Fruit fly (Drosophila melanogaster) whole organism, embryonic: Measurements from ENCODE around the gene Prim1.

Source experiments
- Asciz ChIP-seq: fragments of 200-800 bp; sonication (Bioruptor generic); optimal IDR thresholded peaks from 2 replicates; lab custom pipeline; 2017; ENCODE audit warnings: missing biosample characterization, mild to moderate bottlenecking, missing genetic modification characterization, missing genetic modification reagents
- C15 ChIP-seq: fragments of 200-800 bp; sonication (Bioruptor generic); IDR thresholded peaks from 3 replicates; pipeline ENCODE4 v1.3.6; 2022; ENCODE audit warnings: missing biosample characterization, missing genetic modification characterization
- CG1024 ChIP-seq: fragments of 200-800 bp; sonication (Bioruptor generic); IDR thresholded peaks from 2 replicates; pipeline ENCODE4 v1.3.6; 2022; ENCODE audit warnings: missing biosample characterization, missing genetic modification characterization
- CG11504 ChIP-seq: fragments of 200-800 bp; sonication (Bioruptor generic); optimal IDR thresholded peaks from 3 replicates; lab custom pipeline; 2019; ENCODE audit warnings: missing biosample characterization, mild to moderate bottlenecking, missing genetic modification characterization, moderate library complexity
- CG12155 ChIP-seq: fragments of 200-800 bp; sonication (Bioruptor generic); optimal IDR thresholded peaks from 3 replicates; lab custom pipeline; 2016; ENCODE audit warnings: missing biosample characterization, missing genetic modification characterization
- CG12236 ChIP-seq: fragments of 200-800 bp; sonication (Bioruptor generic); optimal IDR thresholded peaks from 2 replicates; lab custom pipeline; 2016; ENCODE audit warnings: missing biosample characterization, missing genetic modification characterization
- CG12391 ChIP-seq: fragments of 200-800 bp; sonication (Bioruptor generic); optimal IDR thresholded peaks from 3 replicates; lab custom pipeline; 2018; ENCODE audit warnings: missing biosample characterization, mild to moderate bottlenecking, missing genetic modification characterization, moderate library complexity
- CG13775 ChIP-seq: fragments of 200-800 bp; sonication (Bioruptor generic); optimal IDR thresholded peaks from 3 replicates; lab custom pipeline; 2017; ENCODE audit warnings: missing biosample characterization, mild to moderate bottlenecking, missing genetic modification characterization
- CG18476 ChIP-seq: fragments of 200-800 bp; sonication (Bioruptor generic); optimal IDR thresholded peaks from 2 replicates; lab custom pipeline; 2016; ENCODE audit warnings: missing biosample characterization, mild to moderate bottlenecking, missing genetic modification characterization
- CG2129 ChIP-seq: fragments of 200-800 bp; sonication (Bioruptor generic); IDR thresholded peaks from 2 replicates; pipeline ENCODE4 v1.3.6; 2022; ENCODE audit warnings: missing biosample characterization, missing genetic modification characterization; ENCODE audit not compliant: partially characterized antibody
- CG3163 ChIP-seq: fragments of 200-800 bp; sonication (Bioruptor generic); optimal IDR thresholded peaks from 3 replicates; lab custom pipeline; 2016; ENCODE audit warnings: missing biosample characterization, missing genetic modification characterization
- CG3838 ChIP-seq: fragments of 200-800 bp; sonication (Bioruptor generic); optimal IDR thresholded peaks from 3 replicates; lab custom pipeline; 2016; ENCODE audit warnings: missing biosample characterization, missing genetic modification characterization
- CG6683 ChIP-seq: fragments of 200-800 bp; sonication (Bioruptor generic); optimal IDR thresholded peaks from 2 replicates; lab custom pipeline; 2017; ENCODE audit warnings: missing biosample characterization, mild to moderate bottlenecking, missing genetic modification characterization, missing genetic modification reagents
- CG7786 ChIP-seq: fragments of 200-800 bp; sonication (Bioruptor generic); optimal IDR thresholded peaks from 2 replicates; lab custom pipeline; 2016; ENCODE audit warnings: missing biosample characterization, missing genetic modification characterization
- CG7928 ChIP-seq: fragments of 200-800 bp; sonication (Bioruptor generic); optimal IDR thresholded peaks from 2 replicates; lab custom pipeline; 2017; ENCODE audit warnings: missing biosample characterization, mild to moderate bottlenecking, missing genetic modification characterization
- CTCF ChIP-seq: fragments of 200-800 bp; sonication (Bioruptor generic); optimal IDR thresholded peaks from 2 replicates; lab custom pipeline; 2017; ENCODE audit warnings: missing biosample characterization, mild to moderate bottlenecking, missing genetic modification characterization, moderate library complexity
- Dll ChIP-seq: fragments of 200-800 bp; sonication (Bioruptor generic); IDR thresholded peaks from 4 replicates; pipeline ENCODE4 v1.3.6; 2022; ENCODE audit warnings: missing biosample characterization, missing genetic modification characterization; ENCODE audit not compliant: partially characterized antibody
- Drgx ChIP-seq: fragments of 200-800 bp; sonication (Bioruptor generic); IDR thresholded peaks from 2 replicates; pipeline ENCODE4 v1.3.6; 2022; ENCODE audit warnings: missing biosample characterization, missing genetic modification characterization
- Fer3 ChIP-seq: fragments of 200-800 bp; sonication (Bioruptor generic); optimal IDR thresholded peaks from 2 replicates; lab custom pipeline; 2018; ENCODE audit warnings: missing biosample characterization, mild to moderate bottlenecking, missing genetic modification characterization, moderate library complexity
- HLH3B ChIP-seq: fragments of 200-800 bp; sonication (Bioruptor generic); IDR thresholded peaks from 2 replicates; pipeline ENCODE4 v1.3.6; 2022; ENCODE audit warnings: missing biosample characterization, missing genetic modification characterization
- Hey ChIP-seq: fragments of 200-800 bp; sonication (Bioruptor generic); optimal IDR thresholded peaks from 3 replicates; lab custom pipeline; 2018; ENCODE audit warnings: missing biosample characterization, mild to moderate bottlenecking, missing genetic modification characterization
- HmgZ ChIP-seq: fragments of 200-800 bp; sonication (Bioruptor generic); optimal IDR thresholded peaks from 2 replicates; lab custom pipeline; 2018; ENCODE audit warnings: missing biosample characterization, mild to moderate bottlenecking, missing genetic modification characterization
- Hmx ChIP-seq: fragments of 200-800 bp; sonication (Bioruptor generic); optimal IDR thresholded peaks from 2 replicates; lab custom pipeline; 2016; ENCODE audit warnings: missing biosample characterization, missing genetic modification characterization
- MBD-R2 ChIP-seq: fragments of 200-800 bp; sonication (Bioruptor generic); IDR thresholded peaks from 2 replicates; pipeline ENCODE4 v1.3.6; 2022; ENCODE audit warnings: missing biosample characterization, missing genetic modification characterization
- Max ChIP-seq: fragments of 200-800 bp; sonication (Bioruptor generic); optimal IDR thresholded peaks from 2 replicates; lab custom pipeline; 2016; ENCODE audit warnings: missing biosample characterization, mild to moderate bottlenecking, missing genetic modification characterization
- Oli ChIP-seq: fragments of 200-800 bp; sonication (Bioruptor generic); optimal IDR thresholded peaks from 2 replicates; lab custom pipeline; 2018; ENCODE audit warnings: missing biosample characterization, mild to moderate bottlenecking, missing genetic modification characterization, moderate library complexity
- Pdp1 ChIP-seq, 2 experiments: fragments of 200-800 bp; sonication (Bioruptor generic); optimal IDR thresholded peaks; 3 replicates each; lab custom pipeline; 2016; ENCODE audit warnings: missing biosample characterization in 2 of 2, missing genetic modification characterization in 2 of 2, mild to moderate bottlenecking in 1 of 2, moderate library complexity in 1 of 2
- Six4 ChIP-seq: fragments of 200-800 bp; sonication (Bioruptor generic); optimal IDR thresholded peaks from 2 replicates; lab custom pipeline; 2016; ENCODE audit warnings: missing biosample characterization, missing genetic modification characterization
- Sox102F ChIP-seq: fragments of 200-800 bp; sonication (Bioruptor generic); optimal IDR thresholded peaks from 2 replicates; lab custom pipeline; 2018; ENCODE audit warnings: missing biosample characterization, mild to moderate bottlenecking, missing genetic modification characterization, moderate library complexity
- Stat92E ChIP-seq, 3 experiments: fragments of >200 bp in 2 of 3; fragments of 200-800 bp in 1 of 3; sonication (Bioruptor generic) in 1 of 3; optimal IDR thresholded peaks; 2 replicates each; lab custom pipeline; 2017 to 2019; ENCODE audit warnings: missing biosample characterization in 3 of 3, missing genetic modification characterization in 3 of 3, mild to moderate bottlenecking in 1 of 3, moderate library complexity in 1 of 3
- Trl ChIP-seq, 3 experiments: fragments of >200 bp in 2 of 3; fragments of 200-800 bp in 1 of 3; sonication (Bioruptor generic) in 1 of 3; optimal IDR thresholded peaks; 2 replicates in 1 of 3; 3 replicates in 2 of 3; lab custom pipeline; 2016 to 2017; ENCODE audit warnings: missing biosample characterization in 1 of 3, missing genetic modification characterization in 1 of 3
- ase ChIP-seq: fragments of 200-800 bp; sonication (Bioruptor generic); IDR thresholded peaks from 3 replicates; pipeline ENCODE4 v1.3.6; 2022; ENCODE audit warnings: missing biosample characterization, missing genetic modification characterization
- bsh ChIP-seq, 2 experiments: fragments of 200-800 bp; sonication (Bioruptor generic); optimal IDR thresholded peaks; 2 replicates each; lab custom pipeline; 2017 to 2018; ENCODE audit warnings: mild to moderate bottlenecking in 2 of 2, missing biosample characterization in 2 of 2, missing genetic modification characterization in 2 of 2, moderate library complexity in 1 of 2
- cas ChIP-seq: fragments of 200-800 bp; sonication (Bioruptor generic); IDR thresholded peaks from 2 replicates; pipeline ENCODE4 v1.3.6; 2022; ENCODE audit warnings: missing biosample characterization, missing genetic modification characterization
- cg ChIP-seq: fragments of 200-800 bp; sonication (Bioruptor generic); optimal IDR thresholded peaks from 3 replicates; lab custom pipeline; 2019; ENCODE audit warnings: missing biosample characterization, mild to moderate bottlenecking, missing genetic modification characterization, moderate library complexity
- ci ChIP-seq: fragments of 200-800 bp; sonication (Bioruptor generic); IDR thresholded peaks from 3 replicates; pipeline ENCODE4 v1.3.6; 2022; ENCODE audit warnings: missing biosample characterization, missing genetic modification characterization
- crc ChIP-seq: fragments of 200-800 bp; sonication (Bioruptor generic); optimal IDR thresholded peaks from 2 replicates; lab custom pipeline; 2016; ENCODE audit warnings: missing biosample characterization, missing genetic modification characterization
- dysf ChIP-seq: fragments of 200-800 bp; sonication (Bioruptor generic); IDR thresholded peaks from 3 replicates; pipeline ENCODE4 v1.3.6; 2022; ENCODE audit warnings: missing biosample characterization, missing genetic modification characterization
- esg ChIP-seq: fragments of 200-800 bp; sonication (Bioruptor generic); conservative IDR thresholded peaks from 2 replicates; pipeline ENCODE4 v1.3.6; 2022; ENCODE audit warnings: missing biosample characterization, missing genetic modification characterization
- eve ChIP-seq, 2 experiments: fragments of >200 bp; optimal IDR thresholded peaks; 2 replicates each; lab custom pipeline; 2017; ENCODE audit warnings: missing biosample characterization in 2 of 2, missing genetic modification characterization in 2 of 2
- hth ChIP-seq: fragments of >200 bp; optimal IDR thresholded peaks from 2 replicates; lab custom pipeline; 2017; ENCODE audit warnings: inconsistent platforms
- klu ChIP-seq: fragments of 200-800 bp; sonication (Bioruptor generic); IDR thresholded peaks from 2 replicates; pipeline ENCODE4 v1.3.6; 2022; ENCODE audit warnings: missing biosample characterization, missing genetic modification characterization
- onecut ChIP-seq: fragments of 200-800 bp; sonication (Bioruptor generic); IDR thresholded peaks from 2 replicates; pipeline ENCODE4 v1.3.6; 2022; ENCODE audit warnings: missing biosample characterization, missing genetic modification characterization
- sd ChIP-seq: fragments of 200-800 bp; sonication (Bioruptor generic); optimal IDR thresholded peaks from 3 replicates; lab custom pipeline; 2018; ENCODE audit warnings: missing biosample characterization, mild to moderate bottlenecking, missing genetic modification characterization, moderate library complexity
- sens ChIP-seq: fragments of 200-800 bp; sonication (Bioruptor generic); peaks from one replicate; lab custom pipeline; 2016; ENCODE audit warnings: missing biosample characterization, missing genetic modification characterization
- sima ChIP-seq: fragments of 200-800 bp; sonication (Bioruptor generic); optimal IDR thresholded peaks from 2 replicates; lab custom pipeline; 2016; ENCODE audit warnings: missing biosample characterization, missing genetic modification characterization
- sna ChIP-seq: fragments of 200-800 bp; sonication (Bioruptor generic); IDR thresholded peaks from 2 replicates; pipeline ENCODE4 v1.3.6; 2022; ENCODE audit warnings: missing biosample characterization, missing genetic modification characterization; ENCODE audit not compliant: partially characterized antibody
- tap ChIP-seq: fragments of 200-800 bp; optimal IDR thresholded peaks from 3 replicates; lab custom pipeline; 2019; ENCODE audit warnings: missing biosample characterization, mild to moderate bottlenecking, missing genetic modification characterization, moderate library complexity
- tio ChIP-seq: fragments of 200-800 bp; sonication (Bioruptor generic); optimal IDR thresholded peaks from 2 replicates; lab custom pipeline; 2017; ENCODE audit warnings: missing biosample characterization, missing genetic modification characterization, inconsistent platforms
- ttk ChIP-seq: fragments of 200-800 bp; sonication (Bioruptor generic); IDR thresholded peaks from 2 replicates; pipeline ENCODE4 v2.1.2; 2022; ENCODE audit warnings: missing biosample characterization, missing genetic modification characterization
- tup ChIP-seq: fragments of 200-800 bp; sonication (Bioruptor generic); optimal IDR thresholded peaks from 2 replicates; lab custom pipeline; 2016; ENCODE audit warnings: missing biosample characterization, mild to moderate bottlenecking, missing genetic modification characterization, moderate library complexity

Gene Prim1

DNA sequence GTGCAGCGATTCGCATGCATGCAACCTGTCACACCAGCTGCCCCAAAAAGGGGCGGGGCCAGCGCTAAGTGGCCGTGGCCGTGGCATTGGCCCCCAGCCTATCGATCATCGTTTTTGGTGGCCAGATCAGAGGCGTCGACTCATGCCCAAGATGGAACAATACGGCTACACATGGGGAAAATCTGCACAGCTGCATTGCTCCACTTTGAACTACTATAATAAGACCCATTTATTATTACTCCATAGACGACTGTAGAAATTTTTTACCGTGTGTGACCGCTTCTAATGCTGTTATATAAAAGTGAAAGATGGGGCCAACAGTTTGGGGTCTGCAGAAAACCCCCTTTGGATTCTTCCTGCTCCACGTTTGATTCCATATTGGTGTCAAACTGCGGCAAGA lies 43.9 kb downstream of the Prim1 start:
- TF ChIP-seq esg (GFP tag; lab: Robert Waterston, UW), result 0 out of 2 replicates have a peak, but pooled peaks have one; percentile 5
- no peak for TF ChIP-seq klu (GFP tag; lab: Robert Waterston, UW)
- TF ChIP-seq Sox102F (GFP tag; lab: Kevin White, UChicago), result peak; percentile 11
- peak; percentile 3 for TF ChIP-seq Oli (tag; lab: Kevin White, UChicago)
- TF ChIP-seq CG3838 (GFP tag; lab: Kevin White, UChicago), result no peak
- no peak for TF ChIP-seq Dll
- TF ChIP-seq Fer3 (tag; lab: Kevin White, UChicago), result no peak
- TF ChIP-seq CG12155 (GFP tag; lab: Kevin White, UChicago), result no peak
- no peak for TF ChIP-seq sima (GFP tag; lab: Kevin White, UChicago)
- no peak for TF ChIP-seq ase (GFP tag; lab: Robert Waterston, UW)
- no peak for TF ChIP-seq Hmx
- TF ChIP-seq sens (GFP tag; lab: Kevin White, UChicago), result peak; percentile 15
- 0 out of 3 replicates have a peak, but pooled peaks have one; percentile 17 for TF ChIP-seq dysf (GFP tag; lab: Robert Waterston, UW)
- TF ChIP-seq tap (tag; lab: Kevin White, UChicago), result no peak
- TF ChIP-seq Drgx (GFP tag; lab: Robert Waterston, UW), result 0 out of 2 replicates have a peak, but pooled peaks have one; percentile 24
- peak in 1 of 2 experiments; percentile 26 for TF ChIP-seq bsh (GFP tag; optimal IDR thresholded peaks at IDR 0.05; lab: Kevin White, UChicago)
- TF ChIP-seq CG2129 (GFP tag; lab: Robert Waterston, UW), result no peak

DNA sequence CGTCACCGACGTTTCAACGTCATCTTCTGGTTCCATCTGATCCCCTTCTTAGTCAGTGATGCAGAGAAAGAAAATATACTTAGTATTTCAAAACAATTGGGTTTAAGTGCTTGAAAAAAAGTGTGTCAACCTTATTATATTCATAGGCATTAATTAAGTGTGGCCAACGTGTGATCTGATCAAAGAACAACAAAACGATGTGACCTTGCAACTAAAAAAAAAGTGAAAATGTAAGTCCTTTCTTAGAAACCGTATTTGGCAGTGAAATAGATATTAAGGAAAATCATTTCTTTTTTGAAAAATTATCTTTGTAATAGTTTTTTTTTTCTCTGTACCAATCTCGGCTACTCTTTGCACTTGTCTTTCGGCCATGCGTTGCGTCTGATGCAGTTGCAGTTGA lies 44.9 kb downstream of the Prim1 start:
- TF ChIP-seq HmgZ (tag; lab: Kevin White, UChicago) (no peak), sd (tag; lab: Kevin White, UChicago) (no peak), sna (GFP tag; lab: Robert Waterston, UW) (no peak), HLH3B (GFP tag; lab: Robert Waterston, UW) (no peak), CG1024 (GFP tag; lab: Robert Waterston, UW) (no peak), Stat92E (GFP tag; optimal IDR thresholded peaks at IDR 0.05; lab: Kevin White, UChicago) (no peak), ttk (GFP tag; lab: Robert Waterston, UW) (no peak), CG6683 (GFP tag; lab: Kevin White, UChicago) (no peak), cas (no peak), CG7928 (no peak), MBD-R2 (GFP tag; lab: Robert Waterston, UW) (no peak), cg (no peak), onecut (GFP tag; lab: Robert Waterston, UW) (no peak), CG12236 (GFP tag; lab: Kevin White, UChicago) (no peak), hth (lab: Kevin White, UChicago) (no peak), Trl (optimal IDR thresholded peaks at IDR 0.05; lab: Kevin White, UChicago) (no peak), Trl (GFP tag; optimal IDR thresholded peaks at IDR 0.05; lab: Kevin White, UChicago) (no peak), ci (no peak), Asciz (GFP tag; lab: Kevin White, UChicago) (no peak), Max (GFP tag; lab: Kevin White, UChicago) (no peak), Six4 (GFP tag; lab: Kevin White, UChicago) (no peak), CG3163 (GFP tag; lab: Kevin White, UChicago) (no peak), tio (peak; percentile 10), CG18476 (GFP tag; lab: Kevin White, UChicago) (no peak), CG11504 (peak; percentile 58), Pdp1 (GFP tag; optimal IDR thresholded peaks at IDR 0.05; lab: Kevin White, UChicago) (no peak), CG13775 (GFP tag; lab: Kevin White, UChicago) (no peak), eve (GFP tag; optimal IDR thresholded peaks at IDR 0.05; lab: Kevin White, UChicago) (no peak), C15 (no peak), tup (GFP tag; lab: Kevin White, UChicago) (no peak), CG7786 (no peak), CG12391 (tag; lab: Kevin White, UChicago) (peak; percentile 7), CTCF (GFP tag; lab: Kevin White, UChicago) (no peak), Hey (tag; lab: Kevin White, UChicago) (no peak), crc (GFP tag; lab: Kevin White, UChicago) (no peak)
